Fruit fly (Drosophila melanogaster): ENCODE data around the gene CG9682.

dm6 chr3R:30250496-30250978 is at the start of gene CG9682:
- TF ChIP-seq Pif1A (GFP tag; optimal IDR thresholded peaks at IDR 0.05) (no peak), CG15710 (tag; optimal IDR thresholded peaks at IDR 0.05) (no peak), CG9948 (tag; optimal IDR thresholded peaks at IDR 0.05) (no peak), CG10348 (GFP tag; IDR thresholded peaks at IDR 0.05) (no peak), Pif1B (GFP tag; optimal IDR thresholded peaks at IDR 0.05) (no peak), D1 (tag; optimal IDR thresholded peaks at IDR 0.05) (no peak), Ets98B (GFP tag; IDR thresholded peaks at IDR 0.05) (no peak), CG12605 (GFP tag; IDR thresholded peaks at IDR 0.05) (no peak), CG8301 (tag; optimal IDR thresholded peaks at IDR 0.05) (no peak), EcR (GFP tag; optimal IDR thresholded peaks at IDR 0.05) (no peak), gl (tag; optimal IDR thresholded peaks at IDR 0.05) (no peak), CG4496 (GFP tag; IDR thresholded peaks at IDR 0.05) (no peak), CG13204 (GFP tag; optimal IDR thresholded peaks at IDR 0.05) (no peak), fd96Ca (GFP tag; IDR thresholded peaks at IDR 0.05) (no peak)

Data from whole organism, pupa.